Fruit fly (Drosophila melanogaster): ENCODE results near the gene CG15406.

DNA sequence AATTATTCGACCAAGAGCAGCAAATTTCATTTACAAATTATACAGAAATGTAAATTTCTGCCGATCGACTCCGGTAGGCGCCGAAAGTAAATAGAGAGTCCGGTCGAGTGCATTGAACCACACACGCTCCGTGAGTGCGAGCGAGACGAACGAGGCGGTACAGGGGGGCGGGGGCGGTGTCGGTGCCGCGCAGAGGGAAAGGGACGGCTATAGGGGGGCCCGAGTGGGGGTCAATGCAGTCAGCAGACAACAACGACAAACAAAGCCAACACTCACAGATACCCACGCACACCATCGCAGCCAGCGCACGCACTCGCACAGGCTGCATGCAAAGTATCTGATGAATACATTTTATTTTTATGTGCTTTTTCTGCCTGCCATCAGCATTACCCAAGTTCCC, 30.4 kb downstream of the CG15406 start:
- TF ChIP-seq cyc (GFP tag; optimal IDR thresholded peaks at IDR 0.05) (no peak), Hr38 (GFP tag; optimal IDR thresholded peaks at IDR 0.05) (no peak), OdsH (GFP tag; optimal IDR thresholded peaks at IDR 0.05) (no peak), dsx (GFP tag; optimal IDR thresholded peaks at IDR 0.05; ENCODE audit: poor library complexity, severe bottlenecking) (peak; percentile 77), CG32006 (GFP tag; optimal IDR thresholded peaks at IDR 0.05) (no peak), CG34406 (GFP tag; optimal IDR thresholded peaks at IDR 0.05) (no peak), Gug (GFP tag; IDR thresholded peaks at IDR 0.05) (peak; percentile 37; the same call in 1 of the 2 replicates), CG11762 (GFP tag; optimal IDR thresholded peaks at IDR 0.05; ENCODE audit: insufficient read depth) (no peak), Hr4 (GFP tag; optimal IDR thresholded peaks at IDR 0.05) (no peak), topi (GFP tag; optimal IDR thresholded peaks at IDR 0.05) (no peak)

Measured in whole organism, prepupa.